Worm (Caenorhabditis elegans): ENCODE measurements around the gene srx-113.

DNA sequence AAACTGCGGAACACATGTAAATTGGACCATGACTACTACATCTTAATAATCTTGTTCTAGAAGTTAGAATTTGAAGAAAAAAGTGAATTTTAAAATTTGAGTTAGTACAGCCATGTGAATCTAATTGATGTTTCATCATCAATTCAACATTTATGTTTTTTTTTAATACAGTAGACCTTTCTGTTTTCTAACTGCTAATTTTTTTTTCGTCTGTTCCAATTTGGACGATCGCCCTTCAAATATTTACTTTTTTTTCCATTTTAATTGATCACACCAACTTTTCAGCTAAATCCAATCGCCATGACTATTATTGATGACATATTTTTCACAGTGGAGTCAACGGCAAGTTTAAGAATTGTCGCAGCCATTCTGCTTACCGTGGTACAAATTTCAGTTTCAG, 38.7 kb upstream of the srx-113 start, which contains the start of gene srx-116:
- no peak for TF ChIP-seq nhr-11 (tag; optimal IDR thresholded peaks at IDR 0.05)
- no peak for TF ChIP-seq sox-4 (tag; optimal IDR thresholded peaks at IDR 0.05)
- no peak for TF ChIP-seq pqm-1 (tag; optimal IDR thresholded peaks at IDR 0.05)
- no peak for TF ChIP-seq dpl-1 (GFP tag; optimal IDR thresholded peaks at IDR 0.05)
- no peak for TF ChIP-seq rnt-1 (tag; optimal IDR thresholded peaks at IDR 0.05)
- no peak for TF ChIP-seq nhr-237 (tag; optimal IDR thresholded peaks at IDR 0.05)
- no peak for TF ChIP-seq unc-62 (GFP tag; optimal IDR thresholded peaks at IDR 0.05)
- no peak for TF ChIP-seq ama-1 (optimal IDR thresholded peaks at IDR 0.05)
- TF ChIP-seq ztf-4 (tag; optimal IDR thresholded peaks at IDR 0.05), result no peak
- TF ChIP-seq mab-9 (GFP tag; IDR thresholded peaks at IDR 0.05), result no peak
- TF ChIP-seq unc-130 (tag; optimal IDR thresholded peaks at IDR 0.05), result no peak
- no peak for TF ChIP-seq mef-2 (tag; optimal IDR thresholded peaks at IDR 0.05)
- TF ChIP-seq fkh-10 (GFP tag; optimal IDR thresholded peaks at IDR 0.05), result no peak
